Fruit fly (Drosophila melanogaster): ENCODE data around the gene OS9.

Gene OS9

dm6 chr2L:19951543-19952163 lies 14.7 kb downstream of the OS9 start:
- no peak for TF ChIP-seq CG17801 (GFP tag; optimal IDR thresholded peaks at IDR 0.05; ENCODE audit: partially characterized antibody)

dm6 chr2L:19949600-19949999 lies 16.7 kb downstream of the OS9 start:
- TF ChIP-seq CG17801 (GFP tag; optimal IDR thresholded peaks at IDR 0.05; ENCODE audit: partially characterized antibody): no peak

dm6 chr2L:19947992-19948524 lies 18.3 kb downstream of the OS9 start:
- TF ChIP-seq CG17801 (GFP tag; optimal IDR thresholded peaks at IDR 0.05; ENCODE audit: partially characterized antibody): no peak

- no peak for TF ChIP-seq CG17801 (GFP tag; optimal IDR thresholded peaks at IDR 0.05; ENCODE audit: partially characterized antibody)
Measured at dm6 chr2L:19944309-19945172, 21.8 kb downstream of the OS9 start.

- no peak for TF ChIP-seq CG17801 (GFP tag; optimal IDR thresholded peaks at IDR 0.05; ENCODE audit: partially characterized antibody)
Measured at dm6 chr2L:19943112-19943511, 23.2 kb downstream of the OS9 start.

dm6 chr2L:19942510-19942909 lies 23.8 kb downstream of the OS9 start:
- no peak for TF ChIP-seq CG17801 (GFP tag; optimal IDR thresholded peaks at IDR 0.05; ENCODE audit: partially characterized antibody)

dm6 chr2L:19941352-19941851 lies 24.9 kb downstream of the OS9 start:
- TF ChIP-seq CG17801 (GFP tag; optimal IDR thresholded peaks at IDR 0.05; ENCODE audit: partially characterized antibody): no peak

dm6 chr2L:19940036-19940435 lies 26.3 kb downstream of the OS9 start:
- no peak for TF ChIP-seq CG17801 (GFP tag; optimal IDR thresholded peaks at IDR 0.05; ENCODE audit: partially characterized antibody)

dm6 chr2L:19937804-19938461 lies 28.4 kb downstream of the OS9 start:
- TF ChIP-seq CG17801 (GFP tag; optimal IDR thresholded peaks at IDR 0.05; ENCODE audit: partially characterized antibody): no peak

dm6 chr2L:19935085-19935846 lies 31.0 kb downstream of the OS9 start:
- no peak for TF ChIP-seq CG17801 (GFP tag; optimal IDR thresholded peaks at IDR 0.05; ENCODE audit: partially characterized antibody)

dm6 chr2L:19932523-19932922 lies 33.8 kb downstream of the OS9 start:
- no peak for TF ChIP-seq CG17801 (GFP tag; optimal IDR thresholded peaks at IDR 0.05; ENCODE audit: partially characterized antibody)

- no peak for TF ChIP-seq CG17801 (GFP tag; optimal IDR thresholded peaks at IDR 0.05; ENCODE audit: partially characterized antibody)
Measured at dm6 chr2L:19930102-19930501, 36.2 kb downstream of the OS9 start.

dm6 chr2L:19923786-19924185 lies 42.5 kb downstream of the OS9 start:
- no peak for TF ChIP-seq CG17801 (GFP tag; optimal IDR thresholded peaks at IDR 0.05; ENCODE audit: partially characterized antibody)

- no peak for TF ChIP-seq CG17801 (GFP tag; optimal IDR thresholded peaks at IDR 0.05; ENCODE audit: partially characterized antibody)
Measured at dm6 chr2L:19917860-19918259, 48.5 kb downstream of the OS9 start.

- no peak for TF ChIP-seq CG17801 (GFP tag; optimal IDR thresholded peaks at IDR 0.05; ENCODE audit: partially characterized antibody)
Measured at dm6 chr2L:19916982-19917381, 49.3 kb downstream of the OS9 start.

All from ovary, adult (tissue).